Worm (Caenorhabditis elegans) whole organism, midembryonic: ENCODE data around the gene hrpu-1.
"Not testable (repeated sequence)": the region's sequence is repeated elsewhere in the genome, so short reads cannot be mapped to it uniquely, and the experiment has no call there.

ENCODE experiments used
- cog-1 ChIP-seq: sonication (generic microtip); optimal IDR thresholded peaks from 2 replicates; lab custom pipeline; 2016; ENCODE audit warnings: missing genetic modification characterization, missing compliant biosample characterization
- flt-1 ChIP-seq: fragments of 200-800 bp; sonication (Bioruptor generic); IDR thresholded peaks from 2 replicates; pipeline ENCODE4 v1.3.6; 2022; ENCODE audit warnings: missing genetic modification characterization, missing compliant biosample characterization

DNA sequence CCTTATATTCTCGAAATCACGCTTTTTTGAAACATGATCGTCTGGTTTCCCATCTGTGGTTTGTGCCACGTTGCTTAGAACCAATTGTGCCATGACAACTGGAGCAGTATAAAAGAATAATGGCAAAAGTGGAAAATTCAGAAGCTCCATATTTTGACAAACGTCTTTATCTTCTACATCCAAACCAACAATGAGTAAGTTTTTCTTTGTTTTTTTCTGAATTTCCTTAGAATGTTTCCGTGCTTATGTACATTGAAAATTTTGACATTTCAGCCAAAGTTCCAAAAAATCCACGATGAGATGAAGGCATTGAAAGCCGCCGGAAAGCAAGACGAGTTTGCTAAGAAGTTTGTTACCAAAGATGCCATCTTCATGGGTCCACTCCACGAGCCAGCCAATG is 32.9 kb upstream of the hrpu-1 start, which contains the start of gene Y41E3.6:
- not testable (repeated sequence) for TF ChIP-seq cog-1 (tag; lab: Kevin White, UChicago); flt-1
